Fruit fly (Drosophila melanogaster): ENCODE data around the gene yip2.
A peak's percentile ranks its signal among the peaks of the same experiment; 100 is the strongest.

DNA sequence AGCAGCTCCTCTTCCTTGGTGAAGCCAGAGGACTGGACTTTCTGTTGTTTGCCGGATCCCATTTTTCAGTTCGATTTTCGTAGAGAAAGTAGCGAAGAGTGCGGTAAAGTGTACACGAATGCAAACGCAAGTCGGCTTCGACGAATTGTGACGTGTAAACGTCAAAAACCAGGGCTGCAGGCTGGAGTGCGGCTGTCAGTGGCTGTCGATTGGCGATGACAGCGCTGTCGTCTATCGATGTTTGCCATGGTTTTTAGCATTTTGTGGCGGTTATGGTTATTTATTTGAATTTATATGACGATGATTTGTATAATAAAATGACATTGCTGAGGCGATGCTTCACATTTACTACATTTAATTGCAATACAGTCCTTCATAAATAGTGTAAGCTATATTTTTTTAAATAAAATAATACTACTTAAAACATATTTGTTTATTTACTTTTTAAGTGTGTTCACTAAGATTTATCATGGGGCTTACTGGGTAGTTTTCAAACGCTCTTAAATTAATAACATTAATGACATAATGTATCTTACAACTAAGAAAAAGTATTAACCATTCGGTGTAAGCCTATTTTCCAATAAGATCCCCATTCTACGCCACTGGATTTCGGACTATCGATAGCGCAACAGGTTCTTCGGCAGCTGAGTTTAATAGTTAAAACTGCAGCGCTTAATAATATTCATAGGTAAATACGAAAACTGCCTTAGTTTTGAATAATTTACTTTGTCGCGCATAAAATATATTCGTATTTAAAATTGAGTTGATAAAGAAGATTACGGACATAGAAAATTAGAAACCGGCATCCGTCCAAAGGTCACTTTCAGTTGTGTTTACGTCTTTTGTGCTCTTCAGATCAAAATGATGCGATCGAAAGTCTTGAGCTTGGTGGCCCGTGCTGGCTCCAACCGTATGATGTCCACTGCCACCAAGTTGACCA, 3.2 kb downstream of the yip2 start, which contains the start of the genes CG5885 and CG4598:
- TF ChIP-seq Lpt (GFP tag; optimal IDR thresholded peaks at IDR 0.05): peak; percentile 68
- peak; percentile 50 for TF ChIP-seq Blimp-1 (GFP tag; optimal IDR thresholded peaks at IDR 0.05)
- TF ChIP-seq pdm3 (GFP tag; optimal IDR thresholded peaks at IDR 0.05): peak; percentile 78
- TF ChIP-seq spab (GFP tag; optimal IDR thresholded peaks at IDR 0.05): peak; percentile 64
- peak; percentile 79 for TF ChIP-seq CG34406 (GFP tag; optimal IDR thresholded peaks at IDR 0.05)
- peak; percentile 75 for TF ChIP-seq Hr39 (GFP tag; optimal IDR thresholded peaks at IDR 0.05)
- TF ChIP-seq CG31627 (GFP tag; optimal IDR thresholded peaks at IDR 0.05): peak; percentile 57
- peak; percentile 46 for TF ChIP-seq Gug (GFP tag; IDR thresholded peaks at IDR 0.05)

Measured in whole organism, prepupa.